Worm (Caenorhabditis elegans): ENCODE data around the gene dhs-7.

The dhs-7 gene

DNA sequence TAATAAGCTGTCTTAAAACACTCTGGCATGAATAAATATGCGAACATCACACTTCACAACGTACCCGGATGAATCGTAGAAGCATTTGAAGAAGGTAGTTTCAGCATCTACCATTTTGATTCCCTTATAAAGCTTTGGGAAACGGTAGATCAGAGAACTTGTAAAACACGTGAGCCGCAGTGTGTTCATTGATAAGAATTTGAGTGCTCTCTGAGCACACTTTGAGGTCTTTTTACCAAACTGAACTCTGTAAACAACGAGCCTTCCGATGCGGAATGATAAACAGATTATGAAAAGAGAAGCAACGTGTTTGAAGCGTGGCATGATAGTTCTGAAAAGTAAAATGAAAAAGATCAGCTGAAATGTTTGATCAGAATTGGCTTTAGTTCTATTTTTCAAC lies 30.0 kb upstream of the dhs-7 start, which contains the start of gene aqp-1 (continued):
- TF ChIP-seq B0336.3 (GFP tag; IDR thresholded peaks at IDR 0.05) (0 out of 2 replicates have a peak, but pooled peaks have one; percentile 30), nfyb-1 (GFP tag; IDR thresholded peaks at IDR 0.05) (no peak), let-607 (tag; optimal IDR thresholded peaks at IDR 0.05) (peak in 1 of 2 experiments; percentile 58), him-1 (tag; optimal IDR thresholded peaks at IDR 0.05) (no peak), athp-1 (tag; optimal IDR thresholded peaks at IDR 0.05) (no peak), hsf-1 (GFP tag; IDR thresholded peaks at IDR 0.05) (no peak), egrh-3 (GFP tag; IDR thresholded peaks at IDR 0.05) (no peak), bed-1 (GFP tag; IDR thresholded peaks at IDR 0.05) (no peak), sea-2 (GFP tag; IDR thresholded peaks at IDR 0.05) (no peak), Y53G8AR.9 (GFP tag; conservative IDR thresholded peaks at IDR 0.05) (no peak), ekl-4 (GFP tag; IDR thresholded peaks at IDR 0.05) (no peak), unc-130 (GFP tag; optimal IDR thresholded peaks at IDR 0.05) (no peak), tlf-1 (GFP tag; optimal IDR thresholded peaks at IDR 0.05) (peak; percentile 7), B0261.1 (tag; optimal IDR thresholded peaks at IDR 0.05) (no peak), dpl-1 (GFP tag; optimal IDR thresholded peaks at IDR 0.05) (no peak), madf-8 (GFP tag; conservative IDR thresholded peaks at IDR 0.05) (no peak), aptf-3 (GFP tag; IDR thresholded peaks at IDR 0.05) (no peak), attf-6 (GFP tag; IDR thresholded peaks at IDR 0.05) (no peak), ceh-58 (GFP tag; IDR thresholded peaks at IDR 0.05) (no peak), nhr-80 (tag; optimal IDR thresholded peaks at IDR 0.05) (peak; percentile 81), somi-1 (GFP tag; optimal IDR thresholded peaks at IDR 0.05) (no peak), ceh-100 (GFP tag; IDR thresholded peaks at IDR 0.05) (no peak), K11D2.4 (GFP tag; IDR thresholded peaks at IDR 0.05) (no peak), lin-35 (GFP tag; optimal IDR thresholded peaks at IDR 0.05) (no peak), madf-6 (GFP tag; IDR thresholded peaks at IDR 0.05) (no peak), attf-5 (GFP tag; optimal IDR thresholded peaks at IDR 0.05) (peak; percentile 3), mes-4 (tag; optimal IDR thresholded peaks at IDR 0.05) (no peak), Y53F4B.3 (GFP tag; IDR thresholded peaks at IDR 0.05) (no peak), ztf-22 (GFP tag; optimal IDR thresholded peaks at IDR 0.05) (peak; percentile 32), madf-10 (tag; optimal IDR thresholded peaks at IDR 0.05) (no peak), C06A6.2 (GFP tag; conservative IDR thresholded peaks at IDR 0.05) (no peak), snpc-3.4 (tag; optimal IDR thresholded peaks at IDR 0.05) (no peak)

DNA sequence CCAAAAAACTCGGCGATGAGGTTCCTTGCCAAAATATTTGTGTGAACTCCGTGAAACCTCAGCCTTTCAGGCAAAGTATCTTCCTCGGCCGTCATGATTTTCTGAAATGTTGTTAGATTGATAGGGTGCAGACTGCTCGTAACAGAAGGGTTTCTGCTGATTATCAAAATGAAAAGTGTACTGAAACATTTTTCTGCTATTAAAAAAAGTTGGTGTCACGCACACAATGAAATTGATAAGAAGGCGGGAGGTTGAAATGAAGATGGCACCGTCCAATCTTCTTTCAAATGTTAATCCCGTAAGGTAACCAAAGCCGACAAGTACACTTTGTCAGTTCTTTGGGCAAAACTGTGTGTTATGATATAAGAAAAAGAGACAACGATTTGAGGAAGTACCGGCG lies 28.7 kb upstream of the dhs-7 start:
- TF ChIP-seq unc-130 (GFP tag; optimal IDR thresholded peaks at IDR 0.05) (no peak), snpc-1.3 (tag; optimal IDR thresholded peaks at IDR 0.05; ENCODE audit: insufficient read depth) (no peak), let-607 (tag; optimal IDR thresholded peaks at IDR 0.05) (peak in 1 of 2 experiments; percentile 40), F37B4.10 (GFP tag; IDR thresholded peaks at IDR 0.05) (0 out of 2 replicates have a peak, but pooled peaks have one; percentile 64), dox-1 (GFP tag; IDR thresholded peaks at IDR 0.05) (0 out of 2 replicates have a peak, but pooled peaks have one; percentile 32), tbp1 (GFP tag; optimal IDR thresholded peaks at IDR 0.05) (peak; percentile 2), hmg-20 (GFP tag; IDR thresholded peaks at IDR 0.05) (no peak), ets-4 (GFP tag; optimal IDR thresholded peaks at IDR 0.05) (no peak), ceh-100 (GFP tag; IDR thresholded peaks at IDR 0.05) (no peak), nhr-80 (tag; optimal IDR thresholded peaks at IDR 0.05) (peak; percentile 83), F57C9.4 (tag; optimal IDR thresholded peaks at IDR 0.05) (no peak), akir-1 (GFP tag; optimal IDR thresholded peaks at IDR 0.05) (no peak), ceh-58 (GFP tag; IDR thresholded peaks at IDR 0.05) (no peak), chd-7 (tag; optimal IDR thresholded peaks at IDR 0.05) (no peak), ztf-26 (tag; optimal IDR thresholded peaks at IDR 0.05) (no peak), ceh-79 (tag; optimal IDR thresholded peaks at IDR 0.05) (no peak), nfya-1 (tag; optimal IDR thresholded peaks at IDR 0.05; ENCODE audit: borderline replicate concordance, insufficient read depth) (no peak), F10E7.11 (tag; optimal IDR thresholded peaks at IDR 0.05) (no peak), lsl-1 (GFP tag; optimal IDR thresholded peaks at IDR 0.05) (no peak), ccch-3 (GFP tag; optimal IDR thresholded peaks at IDR 0.05) (no peak), madf-6 (GFP tag; IDR thresholded peaks at IDR 0.05) (no peak)

All from whole organism, young adult.